Fruit fly (Drosophila melanogaster): ENCODE data around the gene CG5112.

Gene CG5112

dm6 chr3R:25445546-25446400 lies 45.5 kb upstream of the CG5112 start (continued):
- TF ChIP-seq Side (GFP tag; optimal IDR thresholded peaks at IDR 0.05) (peak; percentile 33), CG17328 (GFP tag; IDR thresholded peaks at IDR 0.05) (peak; percentile 83), wdn (GFP tag; IDR thresholded peaks at IDR 0.05) (no peak), ab (GFP tag; optimal IDR thresholded peaks at IDR 0.05) (peak; percentile 49), ems (GFP tag; optimal IDR thresholded peaks at IDR 0.05) (peak; percentile 23), ro (GFP tag; IDR thresholded peaks at IDR 0.05) (0 out of 2 replicates have a peak, but pooled peaks have one; percentile 38), CG3838 (GFP tag; optimal IDR thresholded peaks at IDR 0.05) (peak; percentile 77), dysf (GFP tag; IDR thresholded peaks at IDR 0.05) (peak; percentile 69; the same call in 2 of the 3 replicates), CG17359 (tag; optimal IDR thresholded peaks at IDR 0.05) (peak; percentile 69), NFAT (GFP tag; IDR thresholded peaks at IDR 0.05) (no peak), CG1529 (GFP tag; optimal IDR thresholded peaks at IDR 0.05) (peak; percentile 67), NfI (GFP tag; optimal IDR thresholded peaks at IDR 0.05) (peak; percentile 45), grau (tag; optimal IDR thresholded peaks at IDR 0.05) (peak; percentile 66), ara (GFP tag; IDR thresholded peaks at IDR 0.05) (peak; percentile 81), CG17385 (GFP tag; optimal IDR thresholded peaks at IDR 0.05) (peak; percentile 32), PHDP (tag; optimal IDR thresholded peaks at IDR 0.05) (peak; percentile 72), CG10274 (GFP tag; optimal IDR thresholded peaks at IDR 0.05) (no peak), CG17568 (GFP tag; optimal IDR thresholded peaks at IDR 0.05) (peak; percentile 51), crp (GFP tag; optimal IDR thresholded peaks at IDR 0.05) (peak in 1 of 2 experiments; percentile 22), Deaf1 (tag; optimal IDR thresholded peaks at IDR 0.05) (no peak), Hsf (GFP tag; optimal IDR thresholded peaks at IDR 0.05) (peak; percentile 66), CG10209 (GFP tag; optimal IDR thresholded peaks at IDR 0.05) (peak; percentile 63), lab (GFP tag; optimal IDR thresholded peaks at IDR 0.05) (peak; percentile 40), BEAF-32 (GFP tag; optimal IDR thresholded peaks at IDR 0.05) (no peak), CG2129 (GFP tag; IDR thresholded peaks at IDR 0.05; ENCODE audit: partially characterized antibody) (no peak), dpn (GFP tag; optimal IDR thresholded peaks at IDR 0.05) (peak; percentile 53 to 63), ken (GFP tag; IDR thresholded peaks at IDR 0.05) (0 out of 3 replicates have a peak, but pooled peaks have one; percentile 56), az2 (GFP tag; optimal IDR thresholded peaks at IDR 0.05) (peak; percentile 70), Dip2 (GFP tag; IDR thresholded peaks at IDR 0.05) (no peak), vfl (GFP tag; optimal IDR thresholded peaks at IDR 0.05) (no peak), slbo (GFP tag; IDR thresholded peaks at IDR 0.05) (peak; percentile 34; the same call in 1 of the 2 replicates), CG6272 (GFP tag; IDR thresholded peaks at IDR 0.05) (no peak), chif (GFP tag; optimal IDR thresholded peaks at IDR 0.05) (peak; percentile 62 to 70), gsb-n (tag; optimal IDR thresholded peaks at IDR 0.05) (peak; percentile 71), Ptx1 (GFP tag; IDR thresholded peaks at IDR 0.05) (peak; percentile 75), tin (GFP tag; optimal IDR thresholded peaks at IDR 0.05) (peak; percentile 64), kay (GFP tag; optimal IDR thresholded peaks at IDR 0.05) (peak; percentile 87), CG1024 (GFP tag; IDR thresholded peaks at IDR 0.05) (peak; percentile 47), Xbp1 (GFP tag; optimal IDR thresholded peaks at IDR 0.05) (peak; percentile 57), TFAM (GFP tag; optimal IDR thresholded peaks at IDR 0.05) (no peak), CG14860 (GFP tag; IDR thresholded peaks at IDR 0.05; ENCODE audit: partially characterized antibody) (peak; percentile 55; the same call in 1 of the 3 replicates), CG2712 (tag; optimal IDR thresholded peaks at IDR 0.05) (peak; percentile 89), Nf-YA (GFP tag; IDR thresholded peaks at IDR 0.05) (peak; percentile 52; the same call in 1 of the 2 replicates), CG18262 (tag; optimal IDR thresholded peaks at IDR 0.05) (peak; percentile 89), CG16813 (GFP tag; IDR thresholded peaks at IDR 0.05; ENCODE audit: partially characterized antibody) (no peak), CG1832 (GFP tag; optimal IDR thresholded peaks at IDR 0.05) (no peak), eve (GFP tag; optimal IDR thresholded peaks at IDR 0.05) (peak in 1 of 2 experiments; percentile 64), CG7987 (GFP tag; optimal IDR thresholded peaks at IDR 0.05) (no peak)
